Fruit fly (Drosophila melanogaster): ENCODE results near the gene if.

if gene

dm6 chrX:16814351-16814750 is 31.1 kb upstream of the if start (continued):
- no peak for TF ChIP-seq CG33213 (GFP tag; optimal IDR thresholded peaks at IDR 0.05)
- no peak for TF ChIP-seq CG6272 (GFP tag; IDR thresholded peaks at IDR 0.05)
- peak; percentile 31 for TF ChIP-seq grau (tag; optimal IDR thresholded peaks at IDR 0.05)
- no peak for TF ChIP-seq CG2875 (GFP tag; optimal IDR thresholded peaks at IDR 0.05)
- no peak for TF ChIP-seq CG16779 (GFP tag; IDR thresholded peaks at IDR 0.05)
- TF ChIP-seq CG5245 (GFP tag; optimal IDR thresholded peaks at IDR 0.05), result no peak
- TF ChIP-seq CG17361 (GFP tag; IDR thresholded peaks at IDR 0.05), result 0 out of 3 replicates have a peak, but pooled peaks have one; percentile 9
- TF ChIP-seq CG10543 (GFP tag; optimal IDR thresholded peaks at IDR 0.05), result no peak
- peak; percentile 21; the same call in 1 of the 2 replicates for TF ChIP-seq Drgx (GFP tag; IDR thresholded peaks at IDR 0.05)
- no peak for TF ChIP-seq Chrac-16 (GFP tag; optimal IDR thresholded peaks at IDR 0.05)
- peak; percentile 46 for TF ChIP-seq dmrt99B (tag; optimal IDR thresholded peaks at IDR 0.05)
- peak; percentile 32; the same call in 1 of the 2 replicates for TF ChIP-seq CG14441 (GFP tag; IDR thresholded peaks at IDR 0.05)
- TF ChIP-seq Hr39 (optimal IDR thresholded peaks at IDR 0.05), result no peak
- peak; percentile 20 for TF ChIP-seq CG7839 (tag; optimal IDR thresholded peaks at IDR 0.05)
- no peak for TF ChIP-seq CG10654 (GFP tag; optimal IDR thresholded peaks at IDR 0.05)
- no peak for TF ChIP-seq CG1792 (GFP tag; optimal IDR thresholded peaks at IDR 0.05)
- no peak for TF ChIP-seq cato (GFP tag; optimal IDR thresholded peaks at IDR 0.05; ENCODE audit: borderline replicate concordance)
- TF ChIP-seq gem (tag; optimal IDR thresholded peaks at IDR 0.05), result peak; percentile 15
- no peak for TF ChIP-seq Neu2 (GFP tag; optimal IDR thresholded peaks at IDR 0.05; ENCODE audit: borderline replicate concordance)
- TF ChIP-seq B-H1 (GFP tag; IDR thresholded peaks at IDR 0.05), result no peak
- peak; percentile 3 for TF ChIP-seq CG17359 (tag; optimal IDR thresholded peaks at IDR 0.05)
- no peak for TF ChIP-seq CG4424 (GFP tag; optimal IDR thresholded peaks at IDR 0.05)
- no peak for TF ChIP-seq Rfx (GFP tag; IDR thresholded peaks at IDR 0.05)
- TF ChIP-seq ase (GFP tag; IDR thresholded peaks at IDR 0.05), result no peak
- TF ChIP-seq CG3407 (GFP tag; optimal IDR thresholded peaks at IDR 0.05), result no peak
- TF ChIP-seq CTCF (GFP tag; optimal IDR thresholded peaks at IDR 0.05), result no peak
- TF ChIP-seq ac (GFP tag; optimal IDR thresholded peaks at IDR 0.05), result no peak
- TF ChIP-seq CG1603 (tag; optimal IDR thresholded peaks at IDR 0.05), result peak; percentile 10
- TF ChIP-seq Spps (tag; optimal IDR thresholded peaks at IDR 0.05), result no peak
- TF ChIP-seq CkIIα-i1 (GFP tag; IDR thresholded peaks at IDR 0.05), result no peak
- TF ChIP-seq maf-S (GFP tag; optimal IDR thresholded peaks at IDR 0.05), result no peak
- no peak for TF ChIP-seq salm (tag; optimal IDR thresholded peaks at IDR 0.05)
- no peak for TF ChIP-seq seq (GFP tag; IDR thresholded peaks at IDR 0.05)
- TF ChIP-seq CG31224 (GFP tag; IDR thresholded peaks at IDR 0.05), result no peak
- no peak for TF ChIP-seq CG32772 (GFP tag; IDR thresholded peaks at IDR 0.05)
- TF ChIP-seq phol (tag; optimal IDR thresholded peaks at IDR 0.05), result peak; percentile 9
- no peak for TF ChIP-seq B-H2 (GFP tag; optimal IDR thresholded peaks at IDR 0.05)
- TF ChIP-seq CG11398 (GFP tag; optimal IDR thresholded peaks at IDR 0.05), result no peak
- TF ChIP-seq CG10267 (tag; optimal IDR thresholded peaks at IDR 0.05), result no peak
- peak; percentile 76 for TF ChIP-seq sens (GFP tag)
- TF ChIP-seq Adf1 (GFP tag; IDR thresholded peaks at IDR 0.05), result no peak
- 0 out of 2 replicates have a peak, but pooled peaks have one; percentile 12 for TF ChIP-seq HLH3B (GFP tag; IDR thresholded peaks at IDR 0.05)
- no peak for TF ChIP-seq fu2 (GFP tag; optimal IDR thresholded peaks at IDR 0.05)
- no peak for TF ChIP-seq Dll (GFP tag; IDR thresholded peaks at IDR 0.05; ENCODE audit: partially characterized antibody)
- TF ChIP-seq CG2129 (GFP tag; IDR thresholded peaks at IDR 0.05; ENCODE audit: partially characterized antibody), result no peak
- no peak for TF ChIP-seq CG7987 (GFP tag; optimal IDR thresholded peaks at IDR 0.05)
- no peak for TF ChIP-seq vfl (GFP tag; optimal IDR thresholded peaks at IDR 0.05)
- no peak for TF ChIP-seq CG17568 (GFP tag; optimal IDR thresholded peaks at IDR 0.05)
- no peak for TF ChIP-seq Nf-YA (GFP tag; IDR thresholded peaks at IDR 0.05)
- peak; percentile 4 for TF ChIP-seq CG2678 (tag; optimal IDR thresholded peaks at IDR 0.05)
- TF ChIP-seq CG18476 (GFP tag; optimal IDR thresholded peaks at IDR 0.05), result no peak
- TF ChIP-seq CG8089 (GFP tag; optimal IDR thresholded peaks at IDR 0.05), result no peak
